Fruit fly (Drosophila melanogaster) whole organism, adult: ENCODE measurements around the gene Ten-a.

Experiments
- CG14711 ChIP-seq: fragments of 200-800 bp; sonication (Bioruptor generic); optimal IDR thresholded peaks from 2 replicates; lab custom pipeline; 2018; ENCODE audit warnings: missing biosample characterization, mild to moderate bottlenecking, missing genetic modification characterization, moderate library complexity
- CG1620 ChIP-seq: fragments of 200-800 bp; sonication (Bioruptor generic); optimal IDR thresholded peaks from 2 replicates; lab custom pipeline; 2016; ENCODE audit warnings: missing biosample characterization, missing genetic modification characterization
- CG7045 ChIP-seq: fragments of 200-800 bp; sonication (Bioruptor generic); optimal IDR thresholded peaks from 2 replicates; lab custom pipeline; 2017; ENCODE audit warnings: missing biosample characterization, mild to moderate bottlenecking, missing genetic modification characterization
- pad ChIP-seq: fragments of 200-800 bp; sonication (Bioruptor generic); optimal IDR thresholded peaks from 3 replicates; lab custom pipeline; 2017; ENCODE audit warnings: missing biosample characterization, missing genetic modification characterization, mild to moderate bottlenecking, moderate library complexity, missing genetic modification reagents

- no peak for TF ChIP-seq CG7045 (GFP tag; lab: Kevin White, UChicago)
- no peak for TF ChIP-seq CG14711 (tag; lab: Kevin White, UChicago)
- TF ChIP-seq pad (GFP tag; lab: Kevin White, UChicago): no peak
- no peak for TF ChIP-seq CG1620
Observed at dm6 chrX:12090195-12090784, 46.8 kb downstream of the Ten-a start.
